Worm (Caenorhabditis elegans) whole organism, L2 larva: Measurements from ENCODE around the gene ZK632.10.

Experiments
- aly-2 ChIP-seq: fragments of 150-350 bp; optimal IDR thresholded peaks from 2 replicates; lab custom pipeline; 2014; ENCODE audit warnings: missing biosample characterization, missing genetic modification characterization
- elt-3 ChIP-seq: sonication (generic microtip); optimal IDR thresholded peaks from 2 replicates; lab custom pipeline; 2017; ENCODE audit warnings: missing biosample characterization, missing genetic modification characterization
- lsy-2 ChIP-seq, 2 experiments: fragments of 150-350 bp in 1 of 2; sonication (generic microtip) in 1 of 2; optimal IDR thresholded peaks; 2 replicates each; lab custom pipeline; 2014 to 2017; ENCODE audit warnings: missing biosample characterization in 2 of 2, missing genetic modification characterization in 2 of 2
- mbf-1 ChIP-seq: sonication (generic microtip); optimal IDR thresholded peaks from 2 replicates; lab custom pipeline; 2017; ENCODE audit warnings: missing biosample characterization, missing genetic modification characterization
- nhr-25 ChIP-seq: fragments of 150-350 bp; sonication (generic microtip); optimal IDR thresholded peaks from 3 replicates; lab custom pipeline; 2014; ENCODE audit warnings: missing biosample characterization, missing genetic modification characterization
- nhr-6 ChIP-seq: fragments of 150-350 bp; optimal IDR thresholded peaks from 2 replicates; lab custom pipeline; 2014; ENCODE audit warnings: missing biosample characterization, missing genetic modification characterization
- snpc-4 ChIP-seq: fragments of 150-350 bp; optimal IDR thresholded peaks from 2 replicates; lab custom pipeline; 2014; ENCODE audit warnings: missing biosample characterization, missing genetic modification characterization
- unc-39 ChIP-seq: fragments of 150-350 bp; optimal IDR thresholded peaks from 2 replicates; lab custom pipeline; 2014; ENCODE audit warnings: missing biosample characterization, missing genetic modification characterization

- TF ChIP-seq lsy-2 (tag; optimal IDR thresholded peaks at IDR 0.05; lab: Kevin White, UChicago) (peak in 1 of 2 experiments; percentile 70), nhr-25 (no peak), nhr-6 (tag; lab: Kevin White, UChicago) (no peak), mbf-1 (tag; lab: Kevin White, UChicago) (no peak), snpc-4 (tag; lab: Kevin White, UChicago) (no peak), elt-3 (tag; lab: Kevin White, UChicago) (no peak), unc-39 (tag; lab: Kevin White, UChicago) (no peak), aly-2 (no peak)
These were observed 9.6 kb downstream of the ZK632.10 start for ce11 chrIII:9817894-9818293.
